Fruit fly (Drosophila melanogaster) whole organism, wandering third instar larva: ENCODE results near the gene salt.

Experiments
- Abd-B ChIP-seq: fragments of >200 bp; optimal IDR thresholded peaks from 2 replicates; lab custom pipeline; 2017; ENCODE audit warnings: missing biosample characterization, missing genetic modification characterization
- CG9705 ChIP-seq: fragments of 200-800 bp; sonication (Bioruptor generic); optimal IDR thresholded peaks from 2 replicates; lab custom pipeline; 2018; ENCODE audit warnings: missing biosample characterization, mild to moderate bottlenecking, missing genetic modification characterization
- CrebA ChIP-seq: fragments of 200-800 bp; sonication (Bioruptor generic); optimal IDR thresholded peaks from 2 replicates; lab custom pipeline; 2016; ENCODE audit warnings: missing biosample characterization, mild to moderate bottlenecking, missing genetic modification characterization, borderline replicate concordance
- Dfd ChIP-seq: fragments of >200 bp; optimal IDR thresholded peaks from 2 replicates; lab custom pipeline; 2017; ENCODE audit warnings: missing biosample characterization, missing genetic modification characterization
- Dif ChIP-seq: fragments of 200-275, 200-300 bp; sonication (Bioruptor generic); optimal IDR thresholded peaks from 2 replicates; lab custom pipeline; 2018; ENCODE audit warnings: missing biosample characterization, missing genetic modification characterization; ENCODE audit not compliant: partially characterized antibody
- GATAd ChIP-seq: sonication (Bioruptor generic); optimal IDR thresholded peaks from 2 replicates; lab custom pipeline; 2016; ENCODE audit warnings: missing biosample characterization, missing genetic modification characterization
- HLH106 ChIP-seq: fragments of 200-800 bp; optimal IDR thresholded peaks from 3 replicates; lab custom pipeline; 2019; ENCODE audit warnings: missing biosample characterization, mild to moderate bottlenecking, missing genetic modification characterization, moderate library complexity
- Hnf4 ChIP-seq: fragments of 200-800 bp; sonication (Bioruptor generic); optimal IDR thresholded peaks from 2 replicates; lab custom pipeline; 2016; ENCODE audit warnings: missing biosample characterization, mild to moderate bottlenecking, missing genetic modification characterization
- Hr83 ChIP-seq: fragments of 200-300 bp; sonication (Bioruptor generic); optimal IDR thresholded peaks from 2 replicates; lab custom pipeline; 2016; ENCODE audit warnings: missing biosample characterization, mild to moderate bottlenecking, missing genetic modification characterization, moderate library complexity; ENCODE audit not compliant: poor library complexity, severe bottlenecking
- Myc ChIP-seq: fragments of >200 bp; optimal IDR thresholded peaks from 2 replicates; lab custom pipeline; 2017
- N ChIP-seq: fragments of >200 bp; optimal IDR thresholded peaks from 2 replicates; lab custom pipeline; 2018; ENCODE audit warnings: missing biosample characterization, missing external identifiers, missing genetic modification characterization
- OdsH ChIP-seq: fragments of 200-800 bp; sonication (Bioruptor generic); optimal IDR thresholded peaks from 2 replicates; lab custom pipeline; 2016; ENCODE audit warnings: missing biosample characterization, mild to moderate bottlenecking, missing genetic modification characterization
- Rel ChIP-seq, 2 experiments: fragments of 200-800 bp; sonication (Bioruptor generic) in 1 of 2; optimal IDR thresholded peaks; 2 replicates in 1 of 2; 3 replicates in 1 of 2; lab custom pipeline; 2016 to 2019; ENCODE audit warnings: mild to moderate bottlenecking in 2 of 2, missing biosample characterization in 2 of 2, missing genetic modification characterization in 2 of 2, moderate library complexity in 1 of 2
- Sp1 ChIP-seq: fragments of 200-800 bp; sonication (Bioruptor generic); optimal IDR thresholded peaks from 3 replicates; lab custom pipeline; 2019; ENCODE audit warnings: missing biosample characterization, mild to moderate bottlenecking, missing genetic modification characterization, moderate library complexity
- Vsx2 ChIP-seq: fragments of 200-300, 225-300 bp; sonication (Bioruptor generic); optimal IDR thresholded peaks from 2 replicates; lab custom pipeline; 2018; ENCODE audit warnings: missing biosample characterization, missing genetic modification characterization; ENCODE audit not compliant: partially characterized antibody
- br ChIP-seq: fragments of 200-800 bp; sonication (Bioruptor generic); optimal IDR thresholded peaks from 2 replicates; lab custom pipeline; 2016; ENCODE audit warnings: missing biosample characterization, missing genetic modification characterization
- brk ChIP-seq: fragments of 200-800 bp; sonication (Bioruptor generic); optimal IDR thresholded peaks from 2 replicates; lab custom pipeline; 2016; ENCODE audit warnings: missing biosample characterization, mild to moderate bottlenecking, missing genetic modification characterization
- dl ChIP-seq, 2 experiments: fragments of 175-275, 200-275 bp in 1 of 2; fragments of 200-275 bp in 1 of 2; sonication (Bioruptor generic); optimal IDR thresholded peaks; lab custom pipeline; 2018; ENCODE audit warnings: mild to moderate bottlenecking in 2 of 2, missing biosample characterization in 2 of 2, missing genetic modification characterization in 2 of 2, moderate library complexity in 2 of 2; ENCODE audit not compliant: partially characterized antibody in 2 of 2, insufficient read depth in 1 of 2
- dmrt93B ChIP-seq: fragments of 200-800 bp; sonication (Bioruptor generic); optimal IDR thresholded peaks from 2 replicates; lab custom pipeline; 2018; ENCODE audit warnings: missing biosample characterization, mild to moderate bottlenecking, missing genetic modification characterization
- dsf ChIP-seq: sonication (Bioruptor generic); optimal IDR thresholded peaks from 2 replicates; lab custom pipeline; 2016; ENCODE audit warnings: missing biosample characterization, missing genetic modification characterization, borderline replicate concordance
- ey ChIP-seq: fragments of 200-800 bp; sonication (Bioruptor generic); optimal IDR thresholded peaks from 2 replicates; lab custom pipeline; 2016; ENCODE audit warnings: missing biosample characterization, missing genetic modification characterization
- foxo ChIP-seq, 2 experiments: fragments of 200-800 bp; sonication (Bioruptor generic); optimal IDR thresholded peaks; 2 replicates in 1 of 2; 3 replicates in 1 of 2; lab custom pipeline; 2016 to 2017; ENCODE audit warnings: missing biosample characterization in 2 of 2, missing genetic modification characterization in 2 of 2
- fru ChIP-seq: fragments of 200-800 bp; sonication (Bioruptor generic); optimal IDR thresholded peaks from 3 replicates; lab custom pipeline; 2016; ENCODE audit warnings: missing biosample characterization, mild to moderate bottlenecking, missing genetic modification characterization
- h ChIP-seq: fragments of 200-800 bp; sonication (Bioruptor generic); optimal IDR thresholded peaks from 3 replicates; lab custom pipeline; 2016; ENCODE audit warnings: missing biosample characterization, mild to moderate bottlenecking, missing genetic modification characterization
- pan ChIP-seq: fragments of >200 bp; optimal IDR thresholded peaks from 2 replicates; lab custom pipeline; 2017
- rgr ChIP-seq: fragments of 200-800 bp; sonication (Bioruptor generic); optimal IDR thresholded peaks from 3 replicates; lab custom pipeline; 2016; ENCODE audit warnings: missing biosample characterization, mild to moderate bottlenecking, missing genetic modification characterization
- sage ChIP-seq: fragments of 200-800 bp; sonication (Bioruptor generic); optimal IDR thresholded peaks from 2 replicates; lab custom pipeline; 2016; ENCODE audit warnings: missing biosample characterization, mild to moderate bottlenecking, missing genetic modification characterization
- tai ChIP-seq: sonication (Bioruptor generic); optimal IDR thresholded peaks from 2 replicates; lab custom pipeline; 2016; ENCODE audit warnings: missing biosample characterization, missing genetic modification characterization
- usp ChIP-seq: fragments of >200 bp; optimal IDR thresholded peaks from 2 replicates; lab custom pipeline; 2017; ENCODE audit warnings: missing biosample characterization, missing genetic modification characterization

salt gene

dm6 chr3R:31741278-31741677 lies 13.2 kb downstream of the salt start:
- TF ChIP-seq foxo (GFP tag; optimal IDR thresholded peaks at IDR 0.05; lab: Kevin White, UChicago) (peak in 1 of 2 experiments; percentile 26), br (GFP tag; lab: Kevin White, UChicago) (no peak)

- TF ChIP-seq tai (no peak), HLH106 (tag; lab: Kevin White, UChicago) (no peak), dl (GFP tag; optimal IDR thresholded peaks at IDR 0.05; lab: Kevin White, UChicago; ENCODE audit: insufficient read depth in 1 of 2, partially characterized antibody in 2 of 2) (no peak), br (GFP tag; lab: Kevin White, UChicago) (no peak), fru (GFP tag; lab: Kevin White, UChicago) (no peak), OdsH (GFP tag; lab: Kevin White, UChicago) (no peak), sage (GFP tag; lab: Kevin White, UChicago) (no peak), h (no peak), Myc (lab: Kevin White, UChicago) (no peak), GATAd (GFP tag; lab: Kevin White, UChicago) (no peak), dmrt93B (no peak), CrebA (GFP tag; lab: Kevin White, UChicago) (no peak), Vsx2 (GFP tag; lab: Kevin White, UChicago) (no peak), dsf (no peak), brk (no peak), Abd-B (GFP tag; lab: Kevin White, UChicago) (no peak)
These were observed 15.3 kb downstream of the salt start for dm6 chr3R:31739067-31739786.

dm6 chr3R:31738060-31738619 lies 16.4 kb downstream of the salt start, which contains the start of gene eEF1alpha2:
Gene eEF1alpha2 (plus strand): TSS chr3R:31738468.
- TF ChIP-seq N (GFP tag; lab: Kevin White, UChicago) (no peak), ey (GFP tag; lab: Kevin White, UChicago) (no peak)

- TF ChIP-seq Myc (lab: Kevin White, UChicago) (peak; percentile 38), CrebA (GFP tag; lab: Kevin White, UChicago) (no peak)
- TF ChIP-seq, all 38 proteins: peak for 1
These were observed 17.7 kb downstream of the salt start, which contains the start of the genes CstF50 and CG11563 for dm6 chr3R:31736776-31737175. Gene CstF50 (minus strand): TSS chr3R:31736963. Gene CG11563 (plus strand): TSS chr3R:31737035.

- TF ChIP-seq Hr83 (GFP tag; lab: Kevin White, UChicago) (no peak), foxo (GFP tag; optimal IDR thresholded peaks at IDR 0.05; lab: Kevin White, UChicago) (no peak), GATAd (GFP tag; lab: Kevin White, UChicago) (no peak), br (GFP tag; lab: Kevin White, UChicago) (no peak), Dfd (GFP tag; lab: Kevin White, UChicago) (no peak), CrebA (GFP tag; lab: Kevin White, UChicago) (no peak)
These were observed 26.7 kb downstream of the salt start for dm6 chr3R:31727773-31728172.

- no peak for TF ChIP-seq Hr83 (GFP tag; lab: Kevin White, UChicago)
- no peak for TF ChIP-seq dmrt93B
- TF ChIP-seq CG9705 (GFP tag; lab: Kevin White, UChicago): no peak
These were observed 28.2 kb downstream of the salt start for dm6 chr3R:31726286-31726685.

dm6 chr3R:31725486-31726227 lies 28.8 kb downstream of the salt start:
- TF ChIP-seq Vsx2 (GFP tag; lab: Kevin White, UChicago) (no peak), usp (GFP tag; lab: Kevin White, UChicago) (no peak), Hr83 (GFP tag; lab: Kevin White, UChicago) (peak; percentile 52), dmrt93B (no peak), CG9705 (GFP tag; lab: Kevin White, UChicago) (no peak), Sp1 (GFP tag; lab: Kevin White, UChicago) (peak; percentile 47), Dif (peak; percentile 85), pan (lab: Kevin White, UChicago) (no peak), Hnf4 (GFP tag; lab: Kevin White, UChicago) (peak; percentile 67), h (peak; percentile 36), ey (GFP tag; lab: Kevin White, UChicago) (no peak), dl (GFP tag; optimal IDR thresholded peaks at IDR 0.05; lab: Kevin White, UChicago; ENCODE audit: insufficient read depth in 1 of 2, partially characterized antibody in 2 of 2) (peak; percentile 24 to 32), tai (no peak), HLH106 (tag; lab: Kevin White, UChicago) (peak; percentile 3), brk (no peak), GATAd (GFP tag; lab: Kevin White, UChicago) (peak; percentile 25), N (GFP tag; lab: Kevin White, UChicago) (no peak), sage (GFP tag; lab: Kevin White, UChicago) (no peak), rgr (GFP tag; lab: Kevin White, UChicago) (peak; percentile 22), fru (GFP tag; lab: Kevin White, UChicago) (peak; percentile 11), Rel (GFP tag; optimal IDR thresholded peaks at IDR 0.05; lab: Kevin White, UChicago) (no peak), Rel (tag; optimal IDR thresholded peaks at IDR 0.05; lab: Kevin White, UChicago) (peak; percentile 38)
